Worm (Caenorhabditis elegans): ENCODE data around the gene mrps-28.

mrps-28 gene

DNA sequence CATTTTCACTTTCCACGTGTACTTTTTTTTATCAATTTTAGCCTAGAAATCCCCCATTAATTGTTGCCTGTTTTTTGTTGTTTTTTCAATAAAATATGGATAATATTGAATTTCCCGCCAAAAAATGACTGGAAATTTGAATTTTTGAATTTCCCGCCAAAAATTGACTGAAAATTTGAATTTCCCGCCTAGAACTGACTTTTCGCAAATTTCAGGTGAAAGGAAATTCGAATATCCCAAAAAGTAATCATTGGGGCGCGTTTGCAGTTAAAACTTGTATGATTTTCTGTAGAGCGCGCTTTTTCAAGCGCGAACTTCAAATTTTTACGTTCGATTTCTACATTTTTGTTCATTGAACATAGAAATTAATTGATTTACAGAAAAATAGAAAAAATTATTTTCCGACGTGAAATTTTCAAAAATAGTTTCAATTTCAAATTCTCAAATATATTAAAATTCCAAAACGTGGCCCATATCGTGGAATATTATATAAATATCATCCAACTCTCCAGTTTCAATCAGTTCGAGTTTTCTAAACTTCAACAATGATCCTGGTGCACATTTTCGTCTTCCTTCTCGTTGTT is 1.6 kb downstream of the mrps-28 start, which contains the start of gene Y43F8C.9:
Y43F8C.9 (plus strand) TSS at position 534 of the 584 bp plus-strand sequence.
- TF ChIP-seq nhr-28 (tag; optimal IDR thresholded peaks at IDR 0.05) = no peak
- no peak for TF ChIP-seq lin-15B (tag; optimal IDR thresholded peaks at IDR 0.05)
- TF ChIP-seq eor-1 (tag; optimal IDR thresholded peaks at IDR 0.05) = no peak
- TF ChIP-seq elt-2 (tag; optimal IDR thresholded peaks at IDR 0.05) = no peak
- TF ChIP-seq skn-1 (tag; optimal IDR thresholded peaks at IDR 0.05) = no peak
- no peak for TF ChIP-seq hmg-11 (tag; optimal IDR thresholded peaks at IDR 0.05)
- TF ChIP-seq ama-1 (optimal IDR thresholded peaks at IDR 0.05) = no peak
- TF ChIP-seq mml-1 (tag; optimal IDR thresholded peaks at IDR 0.05) = no peak
- no peak for TF ChIP-seq nhr-76 (tag; optimal IDR thresholded peaks at IDR 0.05)
- no peak for TF ChIP-seq tbx-2 (tag; optimal IDR thresholded peaks at IDR 0.05)
- no peak for TF ChIP-seq elt-3 (tag; optimal IDR thresholded peaks at IDR 0.05)
- TF ChIP-seq aly-2 (tag; optimal IDR thresholded peaks at IDR 0.05) = no peak
- TF ChIP-seq zag-1 (tag; optimal IDR thresholded peaks at IDR 0.05) = no peak
- TF ChIP-seq lin-39 (tag; optimal IDR thresholded peaks at IDR 0.05) = no peak
- no peak for TF ChIP-seq pha-4 (tag; optimal IDR thresholded peaks at IDR 0.05)

DNA sequence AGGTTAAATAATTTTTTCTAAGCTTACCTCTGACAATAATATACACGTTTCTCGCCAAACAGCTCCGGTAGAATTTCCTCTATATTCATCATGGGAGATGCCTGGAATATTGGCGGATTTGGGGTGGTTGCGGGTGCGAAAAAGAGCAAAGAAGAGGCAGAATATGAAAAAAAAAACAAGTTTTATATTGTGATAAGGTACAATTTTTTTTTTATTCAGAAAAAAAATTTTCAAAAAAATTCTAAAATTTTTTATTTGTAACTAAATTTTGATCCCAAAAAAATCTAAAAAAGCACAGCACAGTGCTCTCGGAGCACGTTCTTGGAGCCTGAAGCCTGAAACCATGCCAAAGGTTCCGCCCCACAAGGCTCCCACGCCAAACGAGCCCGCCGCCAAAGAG is 11.1 kb downstream of the mrps-28 start, which contains the start of gene dmd-3:
dmd-3 (minus strand) TSS at position 101 of the 400 bp plus-strand sequence.
- TF ChIP-seq fos-1 (tag; optimal IDR thresholded peaks at IDR 0.05) = no peak
- no peak for TF ChIP-seq ceh-9 (tag; optimal IDR thresholded peaks at IDR 0.05)
- no peak for TF ChIP-seq fkh-10 (GFP tag; optimal IDR thresholded peaks at IDR 0.05)
- no peak for TF ChIP-seq jun-1 (tag; optimal IDR thresholded peaks at IDR 0.05)
- no peak for TF ChIP-seq R02D3.7 (tag; optimal IDR thresholded peaks at IDR 0.05)

DNA sequence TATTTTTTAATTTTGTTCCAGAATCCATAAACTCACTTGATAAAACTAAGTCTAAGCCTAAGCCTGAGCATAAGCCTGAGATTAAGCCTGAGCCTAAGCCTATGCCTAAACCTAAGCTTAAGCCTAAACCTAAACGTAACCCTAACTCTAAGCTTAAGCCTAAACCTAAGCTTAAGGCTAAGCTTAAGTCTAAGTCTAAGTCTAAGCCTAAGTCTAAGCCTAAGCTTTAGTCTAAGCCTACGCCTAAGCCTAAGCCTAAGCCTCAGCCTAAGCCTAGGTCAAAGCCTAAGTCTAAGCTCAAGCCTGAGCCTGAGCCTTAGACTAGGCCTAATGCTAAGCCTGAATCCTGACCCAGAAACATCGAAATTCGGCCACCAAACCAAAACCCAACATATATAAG is 20.5 kb downstream of the mrps-28 start:
- TF ChIP-seq ceh-82 (tag; optimal IDR thresholded peaks at IDR 0.05) (no peak), nhr-76 (tag; optimal IDR thresholded peaks at IDR 0.05) (no peak), aly-2 (tag; optimal IDR thresholded peaks at IDR 0.05) (no peak), hmg-11 (tag; optimal IDR thresholded peaks at IDR 0.05) (no peak), R02D3.7 (tag; optimal IDR thresholded peaks at IDR 0.05) (no peak), lin-15B (tag; optimal IDR thresholded peaks at IDR 0.05) (no peak), elt-3 (tag; optimal IDR thresholded peaks at IDR 0.05) (no peak), ZK546.5 (tag; optimal IDR thresholded peaks at IDR 0.05) (no peak), nhr-11 (tag; optimal IDR thresholded peaks at IDR 0.05) (no peak), nfya-1 (tag; optimal IDR thresholded peaks at IDR 0.05; ENCODE audit: insufficient read depth) (no peak), nhr-12 (tag; optimal IDR thresholded peaks at IDR 0.05) (no peak)

ce11 chrV:19666308-19666707 is 22.3 kb downstream of the mrps-28 start:
- TF ChIP-seq nhr-11 (tag; optimal IDR thresholded peaks at IDR 0.05) (no peak), nhr-25 (tag; optimal IDR thresholded peaks at IDR 0.05) (peak; percentile 71)

- TF ChIP-seq nhr-77 (tag; optimal IDR thresholded peaks at IDR 0.05) = no peak
- TF ChIP-seq ztf-4 (tag; optimal IDR thresholded peaks at IDR 0.05) = no peak
- TF ChIP-seq elt-3 (tag; optimal IDR thresholded peaks at IDR 0.05) = no peak
- TF ChIP-seq nhr-12 (tag; optimal IDR thresholded peaks at IDR 0.05) = no peak
- no peak for TF ChIP-seq fkh-2 (tag; optimal IDR thresholded peaks at IDR 0.05)
- no peak for TF ChIP-seq lin-39 (tag; optimal IDR thresholded peaks at IDR 0.05)
- TF ChIP-seq skn-1 (tag; optimal IDR thresholded peaks at IDR 0.05) = no peak
- TF ChIP-seq nhr-23 (tag; optimal IDR thresholded peaks at IDR 0.05) = no peak
- TF ChIP-seq elt-1 (tag; optimal IDR thresholded peaks at IDR 0.05) = no peak
These were observed 23.7 kb downstream of the mrps-28 start for ce11 chrV:19667716-19668115.

ce11 chrV:19668213-19668612 is 24.2 kb downstream of the mrps-28 start:
- TF ChIP-seq nhr-28 (tag; optimal IDR thresholded peaks at IDR 0.05) (no peak), eor-1 (tag; optimal IDR thresholded peaks at IDR 0.05) (no peak), ztf-4 (tag; optimal IDR thresholded peaks at IDR 0.05) (no peak), egl-27 (tag; optimal IDR thresholded peaks at IDR 0.05) (no peak), ceh-28 (tag; optimal IDR thresholded peaks at IDR 0.05) (no peak), nhr-11 (tag; optimal IDR thresholded peaks at IDR 0.05) (no peak), ama-1 (optimal IDR thresholded peaks at IDR 0.05) (no peak), nhr-237 (tag; optimal IDR thresholded peaks at IDR 0.05) (no peak), nhr-43 (tag; optimal IDR thresholded peaks at IDR 0.05; ENCODE audit: poor library complexity, severe bottlenecking) (no peak), fos-1 (tag; optimal IDR thresholded peaks at IDR 0.05) (no peak), nhr-25 (tag; optimal IDR thresholded peaks at IDR 0.05) (no peak), egl-5 (tag; optimal IDR thresholded peaks at IDR 0.05) (no peak), daf-12 (tag; optimal IDR thresholded peaks at IDR 0.05) (no peak)

Measured in whole organism, L3 larva.